Fruit fly (Drosophila melanogaster): ENCODE results near the gene Aos1.
A peak's percentile ranks its signal among the peaks of the same experiment; 100 is the strongest.

The Aos1 gene

DNA sequence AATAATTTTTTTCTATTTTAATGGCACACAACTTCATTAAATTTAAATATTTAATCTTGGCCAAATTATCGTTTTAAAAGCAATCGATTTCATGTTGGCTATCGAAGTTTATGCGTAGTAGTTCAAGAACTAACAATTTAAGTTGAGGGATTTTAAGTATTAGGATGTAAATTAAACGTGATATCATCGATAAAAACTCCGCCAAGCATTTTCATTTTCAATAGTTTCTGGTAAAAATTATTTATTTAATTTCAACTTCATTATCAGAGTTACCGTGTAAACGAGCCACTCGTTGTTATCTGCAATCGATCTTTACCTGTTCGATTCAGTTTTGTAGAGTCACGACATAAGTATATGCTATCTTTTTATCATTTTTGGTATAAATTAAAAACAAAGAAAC lies 30.7 kb downstream of the Aos1 start (continued):
- peak; percentile 96 for TF ChIP-seq CG14050 (GFP tag; IDR thresholded peaks at IDR 0.05)
- peak; percentile 98 for TF ChIP-seq CG12299 (tag; optimal IDR thresholded peaks at IDR 0.05)
- TF ChIP-seq Dref (GFP tag; IDR thresholded peaks at IDR 0.05) = peak; percentile 52
- peak; percentile 99 for TF ChIP-seq Fer3 (tag; optimal IDR thresholded peaks at IDR 0.05)
- peak; percentile 99 for TF ChIP-seq vvl (GFP tag; IDR thresholded peaks at IDR 0.05)
- TF ChIP-seq crol (GFP tag; IDR thresholded peaks at IDR 0.05) = peak; percentile 47; the same call in 1 of the 2 replicates
- TF ChIP-seq CG10462 (GFP tag; optimal IDR thresholded peaks at IDR 0.05) = peak; percentile 93
- TF ChIP-seq CG9817 (tag; optimal IDR thresholded peaks at IDR 0.05) = peak; percentile 97
- peak; percentile 81 for TF ChIP-seq CG10321 (GFP tag; IDR thresholded peaks at IDR 0.05)
- TF ChIP-seq CG7928 (GFP tag; optimal IDR thresholded peaks at IDR 0.05) = peak; percentile 88
- TF ChIP-seq schlank (tag; optimal IDR thresholded peaks at IDR 0.05) = peak; percentile 94
- no peak for TF ChIP-seq CG1832 (GFP tag; optimal IDR thresholded peaks at IDR 0.05)
- TF ChIP-seq ftz-f1 (GFP tag; optimal IDR thresholded peaks at IDR 0.05) = peak; percentile 45
- peak; percentile 97 for TF ChIP-seq caup (GFP tag; optimal IDR thresholded peaks at IDR 0.05; ENCODE audit: severe bottlenecking)
- peak; percentile 88 for TF ChIP-seq CG11398 (GFP tag; optimal IDR thresholded peaks at IDR 0.05)
- TF ChIP-seq CG32532 (GFP tag; IDR thresholded peaks at IDR 0.05) = peak; percentile 96
- peak; percentile 88 for TF ChIP-seq sd (tag; optimal IDR thresholded peaks at IDR 0.05)
- peak; percentile 95 for TF ChIP-seq ac (GFP tag; optimal IDR thresholded peaks at IDR 0.05)
- no peak for TF ChIP-seq vnd (GFP tag; IDR thresholded peaks at IDR 0.05; ENCODE audit: partially characterized antibody)
- peak; percentile 86 for TF ChIP-seq klu (GFP tag; IDR thresholded peaks at IDR 0.05)
- TF ChIP-seq CG13624 (GFP tag; optimal IDR thresholded peaks at IDR 0.05) = peak; percentile 96
- peak; percentile 94 for TF ChIP-seq lmd (GFP tag; IDR thresholded peaks at IDR 0.05)
- TF ChIP-seq TFAM (GFP tag; optimal IDR thresholded peaks at IDR 0.05) = peak; percentile 94
- peak; percentile 99 for TF ChIP-seq CG17829 (tag; optimal IDR thresholded peaks at IDR 0.05)
- TF ChIP-seq tup (GFP tag; optimal IDR thresholded peaks at IDR 0.05) = peak; percentile 92
- TF ChIP-seq CG5180 (GFP tag; optimal IDR thresholded peaks at IDR 0.05) = peak; percentile 91
- peak; percentile 97 for TF ChIP-seq CG6689 (GFP tag; IDR thresholded peaks at IDR 0.05)
- TF ChIP-seq Taf1 (GFP tag; IDR thresholded peaks at IDR 0.05) = peak; percentile 92
- TF ChIP-seq ewg (GFP tag; optimal IDR thresholded peaks at IDR 0.05) = peak; percentile 90

dm6 chr3R:12401672-12402296 lies 31.8 kb downstream of the Aos1 start, which contains the start of gene DNAlig3:
Gene DNAlig3, minus strand, starts transcription at chr3R:12401839.
- peak; percentile 45 for TF ChIP-seq CTCF (GFP tag; optimal IDR thresholded peaks at IDR 0.05)
- TF ChIP-seq pzg (GFP tag; optimal IDR thresholded peaks at IDR 0.05) = peak; percentile 68
- TF ChIP-seq HmgD (GFP tag; optimal IDR thresholded peaks at IDR 0.05) = peak; percentile 8
- TF ChIP-seq CG18476 (GFP tag; optimal IDR thresholded peaks at IDR 0.05) = no peak
- peak; percentile 33 to 93 for TF ChIP-seq crp (GFP tag; optimal IDR thresholded peaks at IDR 0.05)
- peak; percentile 95 for TF ChIP-seq Myb (GFP tag; optimal IDR thresholded peaks at IDR 0.05)
- no peak for TF ChIP-seq tx (GFP tag; optimal IDR thresholded peaks at IDR 0.05)
- TF ChIP-seq CG15514 (GFP tag; optimal IDR thresholded peaks at IDR 0.05) = peak; percentile 79
- TF ChIP-seq HLHmδ (GFP tag; optimal IDR thresholded peaks at IDR 0.05) = peak; percentile 65
- no peak for TF ChIP-seq CG8290 (GFP tag; optimal IDR thresholded peaks at IDR 0.05)
- TF ChIP-seq CG8290 (tag; optimal IDR thresholded peaks at IDR 0.05) = peak in 1 of 2 experiments; percentile 40
- TF ChIP-seq Sry-δ (GFP tag; optimal IDR thresholded peaks at IDR 0.05) = peak; percentile 22
- peak; percentile 77 for TF ChIP-seq CG17186 (GFP tag; optimal IDR thresholded peaks at IDR 0.05)
- TF ChIP-seq Atf6 (GFP tag; IDR thresholded peaks at IDR 0.05) = no peak
- peak; percentile 45; the same call in 1 of the 3 replicates for TF ChIP-seq CG16813 (GFP tag; IDR thresholded peaks at IDR 0.05; ENCODE audit: partially characterized antibody)
- TF ChIP-seq trem (tag; optimal IDR thresholded peaks at IDR 0.05) = peak; percentile 23
- TF ChIP-seq kni (GFP tag; optimal IDR thresholded peaks at IDR 0.05) = peak; percentile 44
- peak; percentile 8 for TF ChIP-seq CG6683 (GFP tag; optimal IDR thresholded peaks at IDR 0.05)
- TF ChIP-seq ci (GFP tag; IDR thresholded peaks at IDR 0.05) = peak; percentile 49; the same call in 1 of the 3 replicates
- TF ChIP-seq scrt (GFP tag; optimal IDR thresholded peaks at IDR 0.05) = peak; percentile 53
- TF ChIP-seq E2f2 (GFP tag; IDR thresholded peaks at IDR 0.05) = peak; percentile 89
- no peak for TF ChIP-seq Dad (GFP tag; optimal IDR thresholded peaks at IDR 0.05)
- no peak for TF ChIP-seq vfl (GFP tag; optimal IDR thresholded peaks at IDR 0.05)
